Fruit fly (Drosophila melanogaster): ENCODE results near the gene mthl2.
A peak's percentile ranks its signal among the peaks of the same experiment; 100 is the strongest.

The mthl2 gene

DNA sequence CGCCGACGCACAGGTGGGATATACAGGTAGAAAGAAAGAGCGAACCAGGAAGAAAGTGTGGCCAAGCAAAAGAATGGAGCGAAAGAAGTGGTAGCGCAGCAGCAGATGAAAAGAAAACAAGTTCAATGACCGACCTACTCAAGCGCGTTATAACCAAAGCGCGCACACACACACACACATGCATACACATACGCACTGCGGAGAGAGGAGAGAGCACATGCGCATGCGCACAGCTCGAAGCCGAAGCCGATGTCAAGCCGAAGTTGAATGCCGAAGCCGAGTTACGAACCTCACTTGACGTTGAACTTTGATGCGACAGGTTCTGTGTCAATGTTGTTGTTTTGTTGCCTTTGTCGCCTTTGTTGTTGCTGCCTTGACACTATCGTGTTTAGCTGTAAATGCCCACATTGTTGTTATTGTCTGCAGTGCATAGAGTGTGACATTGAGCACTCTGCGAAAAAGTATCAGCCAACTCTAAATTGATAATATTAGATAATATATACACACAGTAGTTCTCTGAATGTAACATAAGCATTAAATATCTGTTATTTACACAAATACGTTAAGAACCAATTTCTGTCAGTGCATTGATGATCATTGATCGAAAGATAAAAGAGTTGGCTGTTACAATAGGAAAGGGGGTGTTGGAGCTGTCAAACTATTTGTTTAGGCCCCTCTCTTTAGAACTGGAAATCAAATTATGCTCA, 29.8 kb downstream of the mthl2 start:
- TF ChIP-seq OdsH (GFP tag; optimal IDR thresholded peaks at IDR 0.05) (no peak), Abd-B (GFP tag; optimal IDR thresholded peaks at IDR 0.05) (no peak), dmrt93B (GFP tag; optimal IDR thresholded peaks at IDR 0.05) (no peak), woc (GFP tag; optimal IDR thresholded peaks at IDR 0.05) (no peak), fru (GFP tag; optimal IDR thresholded peaks at IDR 0.05) (no peak), dl (GFP tag; optimal IDR thresholded peaks at IDR 0.05; ENCODE audit: insufficient read depth in 1 of 2, partially characterized antibody in 2 of 2) (peak in 1 of 2 experiments; percentile 26), Hnf4 (GFP tag; optimal IDR thresholded peaks at IDR 0.05) (no peak), sage (GFP tag; optimal IDR thresholded peaks at IDR 0.05) (no peak), lola (GFP tag; optimal IDR thresholded peaks at IDR 0.05) (no peak), GATAd (GFP tag; optimal IDR thresholded peaks at IDR 0.05) (no peak), sv (GFP tag; optimal IDR thresholded peaks at IDR 0.05) (no peak), Dfd (GFP tag; optimal IDR thresholded peaks at IDR 0.05) (peak; percentile 66), Myc (optimal IDR thresholded peaks at IDR 0.05) (no peak), Dif (GFP tag; optimal IDR thresholded peaks at IDR 0.05; ENCODE audit: partially characterized antibody) (peak; percentile 27), N (GFP tag; optimal IDR thresholded peaks at IDR 0.05) (no peak), jim (GFP tag; optimal IDR thresholded peaks at IDR 0.05) (no peak), psq (GFP tag; optimal IDR thresholded peaks at IDR 0.05) (peak; percentile 78), Hr78 (GFP tag; optimal IDR thresholded peaks at IDR 0.05) (no peak), Rel (GFP tag; optimal IDR thresholded peaks at IDR 0.05) (no peak), Rel (tag; optimal IDR thresholded peaks at IDR 0.05) (no peak), Hr83 (GFP tag; optimal IDR thresholded peaks at IDR 0.05; ENCODE audit: poor library complexity, severe bottlenecking) (no peak)

DNA sequence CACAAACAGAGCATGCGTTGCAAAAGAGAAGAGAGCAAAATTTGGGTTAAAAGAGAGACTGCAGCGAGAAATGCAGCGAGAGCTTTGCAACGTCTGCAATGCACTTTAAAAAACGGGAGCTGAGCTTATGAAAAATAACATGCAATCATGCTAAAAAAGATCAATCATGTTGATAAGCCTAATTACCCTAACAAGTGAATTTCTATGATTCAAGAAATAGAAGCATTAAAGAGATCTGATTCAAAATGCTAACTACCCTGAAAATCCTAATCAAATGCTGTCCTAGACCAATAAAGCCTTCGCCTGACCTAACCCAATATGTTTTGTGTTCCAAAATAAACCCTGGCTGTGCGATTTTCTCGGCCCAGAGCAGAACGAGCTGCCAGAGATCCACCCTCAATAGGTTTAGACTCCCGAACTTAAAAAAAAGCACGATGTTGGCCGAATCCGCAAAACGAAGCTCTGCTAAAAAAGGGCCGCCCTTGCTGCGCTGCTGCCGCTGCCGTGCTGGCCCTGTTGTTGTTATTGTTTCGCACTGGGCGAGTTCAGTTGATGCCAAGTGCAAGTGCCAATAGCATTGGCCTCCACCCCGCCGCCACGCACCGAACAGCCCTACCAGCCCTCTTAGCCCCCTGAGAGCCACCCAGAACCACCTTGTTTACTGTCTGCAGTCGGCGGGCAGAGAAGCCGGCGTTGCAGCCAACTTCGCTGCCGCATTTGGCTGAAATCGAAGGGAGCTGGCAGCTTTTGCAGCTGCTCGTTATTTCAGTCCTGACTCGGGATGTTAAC, 30.8 kb downstream of the mthl2 start:
- TF ChIP-seq fru (GFP tag; optimal IDR thresholded peaks at IDR 0.05): peak; percentile 4
- TF ChIP-seq psq (GFP tag; optimal IDR thresholded peaks at IDR 0.05): no peak
- no peak for TF ChIP-seq dmrt93B (GFP tag; optimal IDR thresholded peaks at IDR 0.05)
- peak in 1 of 2 experiments; percentile 4 for TF ChIP-seq foxo (GFP tag; optimal IDR thresholded peaks at IDR 0.05)

DNA sequence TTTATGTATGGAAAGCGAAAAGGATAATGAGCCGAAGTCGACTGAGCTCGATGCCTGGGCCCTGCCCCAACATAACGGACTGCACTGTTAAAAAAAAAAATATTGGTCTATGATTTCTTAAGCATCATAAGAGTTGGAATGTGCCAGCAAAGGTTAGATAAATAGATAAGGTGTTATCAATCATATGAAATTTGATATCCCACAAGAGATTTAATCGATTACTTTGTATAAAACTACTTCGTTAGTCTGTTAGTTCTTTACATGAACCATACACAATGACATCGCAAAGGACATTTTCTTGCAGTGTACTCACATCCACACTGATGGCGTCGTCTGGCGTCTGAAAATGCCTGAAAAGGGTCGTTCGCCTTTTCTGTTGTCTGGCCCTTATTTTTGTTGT, 32.9 kb downstream of the mthl2 start:
- TF ChIP-seq N (GFP tag; optimal IDR thresholded peaks at IDR 0.05) (no peak), foxo (GFP tag; optimal IDR thresholded peaks at IDR 0.05) (peak in 1 of 2 experiments; percentile 61), dmrt93B (GFP tag; optimal IDR thresholded peaks at IDR 0.05) (peak; percentile 10), rgr (GFP tag; optimal IDR thresholded peaks at IDR 0.05) (peak; percentile 43), h (GFP tag; optimal IDR thresholded peaks at IDR 0.05) (peak; percentile 58), HLH106 (tag; optimal IDR thresholded peaks at IDR 0.05) (peak; percentile 58), ey (GFP tag; optimal IDR thresholded peaks at IDR 0.05) (peak; percentile 54), Jra (GFP tag; optimal IDR thresholded peaks at IDR 0.05) (no peak), OdsH (GFP tag; optimal IDR thresholded peaks at IDR 0.05) (peak; percentile 43), dsf (GFP tag; optimal IDR thresholded peaks at IDR 0.05; ENCODE audit: borderline replicate concordance) (no peak), CG9705 (GFP tag; optimal IDR thresholded peaks at IDR 0.05) (peak; percentile 25), fru (GFP tag; optimal IDR thresholded peaks at IDR 0.05) (peak; percentile 65), Sp1 (GFP tag; optimal IDR thresholded peaks at IDR 0.05) (peak; percentile 63), br (GFP tag; optimal IDR thresholded peaks at IDR 0.05) (peak; percentile 31), psq (GFP tag; optimal IDR thresholded peaks at IDR 0.05) (peak; percentile 48)

DNA sequence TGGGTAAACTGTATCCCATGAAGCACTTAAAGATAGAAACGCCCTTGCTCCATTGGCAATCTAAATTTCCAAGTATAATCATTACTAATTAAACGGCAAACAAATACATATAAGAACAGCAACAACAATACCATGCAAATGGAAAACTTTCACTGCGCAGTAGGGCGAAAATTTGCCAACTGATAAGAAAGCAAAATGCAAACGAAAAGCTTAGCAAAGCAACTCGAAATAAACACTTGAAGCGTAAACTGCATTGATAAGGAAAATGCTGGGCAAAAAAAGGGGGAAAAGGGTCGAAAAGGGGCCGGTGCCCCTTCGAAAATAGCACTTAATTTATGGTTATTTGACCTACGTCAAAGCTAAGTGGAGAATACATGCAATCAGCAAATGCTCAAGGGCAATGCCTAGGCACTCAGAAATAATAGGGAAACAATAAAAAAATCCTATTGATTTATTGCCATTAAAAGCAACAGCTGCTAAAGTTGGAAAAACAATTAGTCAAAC, 34.0 kb downstream of the mthl2 start:
- TF ChIP-seq Hnf4 (GFP tag; optimal IDR thresholded peaks at IDR 0.05) (no peak), CG32264 (GFP tag; optimal IDR thresholded peaks at IDR 0.05) (no peak), sage (GFP tag; optimal IDR thresholded peaks at IDR 0.05) (no peak), brk (GFP tag; optimal IDR thresholded peaks at IDR 0.05) (no peak), Jra (GFP tag; optimal IDR thresholded peaks at IDR 0.05) (no peak), usp (GFP tag; optimal IDR thresholded peaks at IDR 0.05) (no peak), Abd-B (GFP tag; optimal IDR thresholded peaks at IDR 0.05) (no peak), dmrt93B (GFP tag; optimal IDR thresholded peaks at IDR 0.05) (no peak), br (GFP tag; optimal IDR thresholded peaks at IDR 0.05) (no peak), Dif (GFP tag; optimal IDR thresholded peaks at IDR 0.05; ENCODE audit: partially characterized antibody) (no peak), Sp1 (GFP tag; optimal IDR thresholded peaks at IDR 0.05) (no peak), h (GFP tag; optimal IDR thresholded peaks at IDR 0.05) (no peak), HLH106 (tag; optimal IDR thresholded peaks at IDR 0.05) (no peak), Hr78 (GFP tag; optimal IDR thresholded peaks at IDR 0.05) (no peak), fru (GFP tag; optimal IDR thresholded peaks at IDR 0.05) (no peak), Vsx2 (GFP tag; optimal IDR thresholded peaks at IDR 0.05; ENCODE audit: partially characterized antibody) (no peak), lola (GFP tag; optimal IDR thresholded peaks at IDR 0.05) (no peak), GATAd (GFP tag; optimal IDR thresholded peaks at IDR 0.05) (no peak), tai (GFP tag; optimal IDR thresholded peaks at IDR 0.05) (no peak), rgr (GFP tag; optimal IDR thresholded peaks at IDR 0.05) (no peak)
